Fruit fly (Drosophila melanogaster): ENCODE results near the gene ovo.
A peak's percentile ranks its signal among the peaks of the same experiment; 100 is the strongest.

Gene ovo

dm6 chrX:5085469-5085868, 37.4 kb downstream of the ovo start, which contains the start of the genes CG15465 and rg:
Gene CG15465, plus strand, starts transcription at chrX:5085759.
Gene rg, plus strand, starts transcription at chrX:5085759.
- TF ChIP-seq crol (GFP tag; IDR thresholded peaks at IDR 0.05) (peak; percentile 27; the same call in 1 of the 2 replicates), CG16813 (GFP tag; IDR thresholded peaks at IDR 0.05; ENCODE audit: partially characterized antibody) (peak; percentile 72), h (optimal IDR thresholded peaks at IDR 0.05) (no peak), nerfin-2 (GFP tag; IDR thresholded peaks at IDR 0.05; ENCODE audit: partially characterized antibody) (peak; percentile 66), unc-4 (GFP tag; IDR thresholded peaks at IDR 0.05; ENCODE audit: partially characterized antibody) (peak; percentile 64; the same call in 1 of the 2 replicates), CG3995 (GFP tag; optimal IDR thresholded peaks at IDR 0.05) (peak; percentile 11), CG7963 (GFP tag; IDR thresholded peaks at IDR 0.05; ENCODE audit: partially characterized antibody) (peak; percentile 78), ato (GFP tag; IDR thresholded peaks at IDR 0.05; ENCODE audit: partially characterized antibody) (peak; percentile 8; the same call in 1 of the 2 replicates), CG2199 (GFP tag; IDR thresholded peaks at IDR 0.05) (peak; percentile 53; the same call in 1 of the 3 replicates), Opbp (GFP tag; IDR thresholded peaks at IDR 0.05; ENCODE audit: partially characterized antibody) (peak; percentile 66), Med (GFP tag) (peak; percentile 13), hbn (GFP tag; IDR thresholded peaks at IDR 0.05; ENCODE audit: partially characterized antibody) (peak; percentile 37; the same call in 1 of the 2 replicates), mld (GFP tag; IDR thresholded peaks at IDR 0.05; ENCODE audit: partially characterized antibody) (peak; percentile 63; the same call in 2 of the 3 replicates), Blimp-1 (GFP tag; optimal IDR thresholded peaks at IDR 0.05) (no peak), B-H2 (GFP tag; optimal IDR thresholded peaks at IDR 0.05) (no peak), CG17385 (GFP tag; optimal IDR thresholded peaks at IDR 0.05) (no peak), Ptx1 (GFP tag; IDR thresholded peaks at IDR 0.05) (no peak), HLHmδ (GFP tag; optimal IDR thresholded peaks at IDR 0.05) (peak; percentile 59), HLH4C (GFP tag; IDR thresholded peaks at IDR 0.05; ENCODE audit: partially characterized antibody) (peak; percentile 79), CG2116 (GFP tag; optimal IDR thresholded peaks at IDR 0.05) (peak; percentile 63), E2f2 (GFP tag; IDR thresholded peaks at IDR 0.05) (peak; percentile 73), Dp (GFP tag; optimal IDR thresholded peaks at IDR 0.05) (peak; percentile 70), Scr (GFP tag; IDR thresholded peaks at IDR 0.05; ENCODE audit: partially characterized antibody) (peak; percentile 66), CG15514 (GFP tag; optimal IDR thresholded peaks at IDR 0.05) (peak; percentile 89), knrl (GFP tag; IDR thresholded peaks at IDR 0.05; ENCODE audit: partially characterized antibody) (peak; percentile 52; the same call in 1 of the 3 replicates), ci (GFP tag; IDR thresholded peaks at IDR 0.05) (peak; percentile 65; the same call in 2 of the 3 replicates), CG42726 (GFP tag; IDR thresholded peaks at IDR 0.05; ENCODE audit: partially characterized antibody) (peak; percentile 67; the same call in 1 of the 2 replicates), CG10543 (GFP tag; optimal IDR thresholded peaks at IDR 0.05) (no peak), corto (GFP tag; optimal IDR thresholded peaks at IDR 0.05) (no peak), CG34224 (GFP tag; IDR thresholded peaks at IDR 0.05; ENCODE audit: partially characterized antibody) (peak; percentile 51; the same call in 2 of the 3 replicates), CG15269 (tag; optimal IDR thresholded peaks at IDR 0.05) (no peak), crc (GFP tag; optimal IDR thresholded peaks at IDR 0.05) (no peak), stwl (tag; optimal IDR thresholded peaks at IDR 0.05) (peak; percentile 13), run (tag; optimal IDR thresholded peaks at IDR 0.05) (no peak), hb (GFP tag; IDR thresholded peaks at IDR 0.05; ENCODE audit: partially characterized antibody) (peak; percentile 77), inv (GFP tag; IDR thresholded peaks at IDR 0.05; ENCODE audit: partially characterized antibody) (peak; percentile 53), CG9932 (GFP tag; IDR thresholded peaks at IDR 0.05) (no peak; the same call in 1 of the 2 replicates), CG15601 (tag; optimal IDR thresholded peaks at IDR 0.05) (peak; percentile 76), Dll (GFP tag; IDR thresholded peaks at IDR 0.05; ENCODE audit: partially characterized antibody) (peak; percentile 63; the same call in 3 of the 4 replicates), rib (GFP tag; IDR thresholded peaks at IDR 0.05) (0 out of 2 replicates have a peak, but pooled peaks have one; percentile 15), cad (GFP tag; optimal IDR thresholded peaks at IDR 0.05) (no peak), CG32767 (GFP tag; IDR thresholded peaks at IDR 0.05) (no peak), bbx (GFP tag; IDR thresholded peaks at IDR 0.05; ENCODE audit: partially characterized antibody) (peak; percentile 64), Usf (GFP tag; optimal IDR thresholded peaks at IDR 0.05) (no peak), CG2129 (GFP tag; IDR thresholded peaks at IDR 0.05; ENCODE audit: partially characterized antibody) (0 out of 2 replicates have a peak, but pooled peaks have one; percentile 22), CG14860 (GFP tag; IDR thresholded peaks at IDR 0.05; ENCODE audit: partially characterized antibody) (peak; percentile 71), nerfin-1 (tag; optimal IDR thresholded peaks at IDR 0.05) (no peak)

All from whole organism, embryonic.